Fruit fly (Drosophila melanogaster): ENCODE results near the gene CG4174.
A peak's percentile ranks its signal among the peaks of the same experiment; 100 is the strongest.

The CG4174 gene

DNA sequence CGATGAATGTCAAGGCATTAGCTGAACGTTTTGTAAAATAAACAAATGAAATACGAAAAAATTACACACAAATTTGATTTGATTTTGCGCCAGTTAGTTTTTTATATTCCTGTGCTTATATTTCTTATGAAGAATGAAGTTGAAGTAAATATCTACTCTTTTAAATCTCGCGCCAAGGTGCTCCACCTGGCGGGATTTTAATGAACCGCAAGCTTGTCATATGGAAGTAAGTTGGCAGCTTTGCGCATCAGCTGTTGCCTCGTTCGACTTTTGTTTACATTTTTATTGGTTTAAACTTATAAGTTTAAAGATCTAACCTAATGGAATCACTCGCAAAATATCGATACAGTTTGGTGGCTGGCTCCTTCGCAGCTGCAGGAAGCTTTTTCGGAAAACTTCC is 49.4 kb upstream of the CG4174 start, which contains the start of gene CG42495 (continued):
- peak; percentile 70 for TF ChIP-seq CG15514 (GFP tag; optimal IDR thresholded peaks at IDR 0.05)
- TF ChIP-seq Nf-YA (GFP tag; IDR thresholded peaks at IDR 0.05): no peak
- TF ChIP-seq CG10147 (GFP tag; optimal IDR thresholded peaks at IDR 0.05): no peak
- TF ChIP-seq CG34376 (GFP tag; optimal IDR thresholded peaks at IDR 0.05): no peak
- no peak for TF ChIP-seq danr (GFP tag; IDR thresholded peaks at IDR 0.05)
- no peak for TF ChIP-seq ash1 (GFP tag; optimal IDR thresholded peaks at IDR 0.05)
- peak; percentile 94 for TF ChIP-seq MBD-R2 (GFP tag; IDR thresholded peaks at IDR 0.05)
- no peak for TF ChIP-seq phol (tag; optimal IDR thresholded peaks at IDR 0.05)
- no peak for TF ChIP-seq disco-r (GFP tag; optimal IDR thresholded peaks at IDR 0.05)
- no peak for TF ChIP-seq CG1233 (GFP tag; optimal IDR thresholded peaks at IDR 0.05)
- no peak for TF ChIP-seq CG4617 (GFP tag; optimal IDR thresholded peaks at IDR 0.05; ENCODE audit: borderline replicate concordance)
- TF ChIP-seq CG33557 (GFP tag; optimal IDR thresholded peaks at IDR 0.05): no peak
- TF ChIP-seq Taf1 (GFP tag; IDR thresholded peaks at IDR 0.05): no peak
- TF ChIP-seq CG10274 (GFP tag; optimal IDR thresholded peaks at IDR 0.05): no peak
- no peak for TF ChIP-seq CG13424 (tag; optimal IDR thresholded peaks at IDR 0.05)
- TF ChIP-seq gfzf (GFP tag; optimal IDR thresholded peaks at IDR 0.05): peak; percentile 22
- TF ChIP-seq MTF-1 (GFP tag; optimal IDR thresholded peaks at IDR 0.05; ENCODE audit: borderline replicate concordance): no peak
- TF ChIP-seq Atf3 (GFP tag; optimal IDR thresholded peaks at IDR 0.05): no peak
- no peak for TF ChIP-seq D19B (GFP tag; optimal IDR thresholded peaks at IDR 0.05)
- no peak for TF ChIP-seq knrl (GFP tag; IDR thresholded peaks at IDR 0.05; ENCODE audit: partially characterized antibody)
- TF ChIP-seq en (GFP tag; optimal IDR thresholded peaks at IDR 0.05): no peak
- TF ChIP-seq CG11504 (tag; optimal IDR thresholded peaks at IDR 0.05): peak; percentile 85
- TF ChIP-seq B-H1 (GFP tag; IDR thresholded peaks at IDR 0.05): no peak
- no peak for TF ChIP-seq CG34224 (GFP tag; IDR thresholded peaks at IDR 0.05; ENCODE audit: partially characterized antibody)
- TF ChIP-seq z (GFP tag; IDR thresholded peaks at IDR 0.05): no peak
- no peak for TF ChIP-seq croc (GFP tag; conservative IDR thresholded peaks at IDR 0.05)
- no peak for TF ChIP-seq CG14441 (GFP tag; IDR thresholded peaks at IDR 0.05)
- TF ChIP-seq CG8089 (GFP tag; optimal IDR thresholded peaks at IDR 0.05): no peak
- 0 out of 2 replicates have a peak, but pooled peaks have one; percentile 34 for TF ChIP-seq sna (GFP tag; IDR thresholded peaks at IDR 0.05; ENCODE audit: partially characterized antibody)
- TF ChIP-seq Awh (GFP tag; IDR thresholded peaks at IDR 0.05): no peak
- TF ChIP-seq dpn (GFP tag; optimal IDR thresholded peaks at IDR 0.05): no peak
- TF ChIP-seq her (GFP tag; optimal IDR thresholded peaks at IDR 0.05): no peak
- no peak for TF ChIP-seq Hmr (GFP tag; optimal IDR thresholded peaks at IDR 0.05)
- no peak for TF ChIP-seq sima (GFP tag; optimal IDR thresholded peaks at IDR 0.05)
- no peak for TF ChIP-seq CG14860 (GFP tag; IDR thresholded peaks at IDR 0.05; ENCODE audit: partially characterized antibody)
- TF ChIP-seq CG11695 (GFP tag; IDR thresholded peaks at IDR 0.05): no peak
- no peak for TF ChIP-seq CG30431 (GFP tag; optimal IDR thresholded peaks at IDR 0.05)
- TF ChIP-seq Neu2 (GFP tag; optimal IDR thresholded peaks at IDR 0.05; ENCODE audit: borderline replicate concordance): no peak
- TF ChIP-seq maf-S (GFP tag; optimal IDR thresholded peaks at IDR 0.05): no peak
- peak; percentile 82 for TF ChIP-seq sens (GFP tag)
- no peak for TF ChIP-seq Bteb2 (GFP tag; optimal IDR thresholded peaks at IDR 0.05)
- TF ChIP-seq PHDP (tag; optimal IDR thresholded peaks at IDR 0.05): no peak
- TF ChIP-seq Sry-β (GFP tag; optimal IDR thresholded peaks at IDR 0.05): no peak
- TF ChIP-seq CG11247 (GFP tag; IDR thresholded peaks at IDR 0.05): no peak
- TF ChIP-seq CG7745 (tag; optimal IDR thresholded peaks at IDR 0.05): no peak
- no peak for TF ChIP-seq twi (tag; optimal IDR thresholded peaks at IDR 0.05)
- TF ChIP-seq zfh1 (GFP tag; IDR thresholded peaks at IDR 0.05): no peak
- no peak for TF ChIP-seq H2.0 (GFP tag; IDR thresholded peaks at IDR 0.05)
- no peak for TF ChIP-seq luna (GFP tag; optimal IDR thresholded peaks at IDR 0.05)
- no peak for TF ChIP-seq tll (GFP tag; optimal IDR thresholded peaks at IDR 0.05)
- TF ChIP-seq tgo (GFP tag; IDR thresholded peaks at IDR 0.05): no peak

All from whole organism, embryonic.